Worm (Caenorhabditis elegans): ENCODE data around the gene ttr-18.

DNA sequence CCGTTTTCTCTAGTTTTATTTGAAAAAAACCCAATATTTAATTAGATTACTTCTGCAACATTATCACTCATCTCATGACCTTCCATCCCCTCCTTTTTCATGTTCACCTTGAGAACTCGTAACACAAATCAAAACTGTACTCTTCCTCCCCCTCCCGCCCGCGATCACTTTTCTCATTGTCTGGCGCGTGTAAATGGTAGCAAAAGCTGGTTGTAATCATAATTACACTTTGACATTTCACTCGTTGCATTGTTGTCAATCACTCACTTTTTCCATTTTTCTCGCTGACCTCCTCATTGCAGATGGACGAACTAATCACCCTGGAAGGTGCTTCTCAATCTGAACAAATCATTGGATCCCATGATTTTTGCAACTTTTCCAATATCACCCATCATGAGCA, 23.8 kb upstream of the ttr-18 start, which contains the start of gene npr-41:
- no peak for TF ChIP-seq lin-14 (GFP tag; optimal IDR thresholded peaks at IDR 0.05)
- no peak for TF ChIP-seq skn-1 (tag; optimal IDR thresholded peaks at IDR 0.05)
- TF ChIP-seq hlh-4 (tag; optimal IDR thresholded peaks at IDR 0.05) = no peak
- TF ChIP-seq aly-2 (tag; optimal IDR thresholded peaks at IDR 0.05) = no peak
- TF ChIP-seq snpc-4 (tag; optimal IDR thresholded peaks at IDR 0.05) = no peak
- no peak for TF ChIP-seq ceh-82 (tag; optimal IDR thresholded peaks at IDR 0.05)
- no peak for TF ChIP-seq ztf-11 (tag; optimal IDR thresholded peaks at IDR 0.05)

All from whole organism, L1 larva.